Worm (Caenorhabditis elegans) whole organism, dauer: Measurements from ENCODE around the gene dpf-4.

Experiments
- unc-62 ChIP-seq: sonication (generic microtip); optimal IDR thresholded peaks from 2 replicates; lab custom pipeline; 2017; ENCODE audit warnings: missing biosample characterization, missing genetic modification reagents, missing genetic modification characterization

Gene dpf-4

ce11 chrIII:5835163-5835871 is 23.8 kb upstream of the dpf-4 start:
- TF ChIP-seq unc-62: no peak

ce11 chrIII:5836261-5836660 is 22.8 kb upstream of the dpf-4 start:
- TF ChIP-seq unc-62: no peak

- TF ChIP-seq unc-62: no peak
Observed at ce11 chrIII:5836816-5837215, 22.3 kb upstream of the dpf-4 start, which contains the start of gene W04D12.1. Gene W04D12.1 (plus strand): TSS chrIII:5836926.

- TF ChIP-seq unc-62: no peak
Observed at ce11 chrIII:5838159-5839046, 20.7 kb upstream of the dpf-4 start.

- TF ChIP-seq unc-62: no peak
Observed at ce11 chrIII:5839147-5839546, 20.0 kb upstream of the dpf-4 start.

- TF ChIP-seq unc-62: no peak
Observed at ce11 chrIII:5839598-5839997, 19.5 kb upstream of the dpf-4 start.

- no peak for TF ChIP-seq unc-62
Observed at ce11 chrIII:5840277-5840676, 18.8 kb upstream of the dpf-4 start.

ce11 chrIII:5840815-5841573 is 18.1 kb upstream of the dpf-4 start:
- TF ChIP-seq unc-62: no peak

ce11 chrIII:5841676-5842075 is 17.4 kb upstream of the dpf-4 start:
- no peak for TF ChIP-seq unc-62

ce11 chrIII:5842920-5843319 is 16.2 kb upstream of the dpf-4 start:
- no peak for TF ChIP-seq unc-62

- TF ChIP-seq unc-62: no peak
Observed at ce11 chrIII:5843662-5844061, 15.4 kb upstream of the dpf-4 start.

ce11 chrIII:5845483-5845882 is 13.6 kb upstream of the dpf-4 start:
- TF ChIP-seq unc-62: no peak

ce11 chrIII:5846412-5846811 is 12.7 kb upstream of the dpf-4 start:
- TF ChIP-seq unc-62: no peak

ce11 chrIII:5853240-5853639 is 5.9 kb upstream of the dpf-4 start, which contains the start of gene ddx-23:
Gene ddx-23 (minus strand): TSS chrIII:5853269.
- TF ChIP-seq unc-62: no peak

- no peak for TF ChIP-seq unc-62
Observed at ce11 chrIII:5855637-5856179, 3.4 kb upstream of the dpf-4 start, which contains the start of the genes cct-6 and alh-9. Gene cct-6 (minus strand): TSS chrIII:5855687. Gene alh-9 (plus strand): TSS chrIII:5856018.

- no peak for TF ChIP-seq unc-62
Observed at ce11 chrIII:5863774-5864173, 4.7 kb downstream of the dpf-4 start, which contains the start of gene dnpp-1. Gene dnpp-1 (minus strand): TSS chrIII:5863803.

ce11 chrIII:5864270-5864669 is 5.2 kb downstream of the dpf-4 start, which contains the start of gene rabn-5:
Gene rabn-5 (plus strand): TSS chrIII:5864553.
- no peak for TF ChIP-seq unc-62
